Worm (Caenorhabditis elegans) whole organism, L4 larva: ENCODE data around the gene srh-159.

Source experiments
- F26F4.8 ChIP-seq: fragments of 200-800 bp; sonication (Bioruptor generic); conservative IDR thresholded peaks from 2 replicates; pipeline ENCODE4 v1.3.6; 2022; ENCODE audit warnings: missing genetic modification characterization, missing compliant biosample characterization
- ces-1 ChIP-seq: fragments of 150-350 bp; sonication (generic microtip); optimal IDR thresholded peaks from 4 replicates; lab custom pipeline; 2014; ENCODE audit warnings: missing biosample characterization, missing genetic modification reagents, missing genetic modification characterization
- jun-1 ChIP-seq: fragments of 150-350 bp; optimal IDR thresholded peaks from 2 replicates; lab custom pipeline; 2014; ENCODE audit warnings: missing biosample characterization, missing genetic modification reagents, missing genetic modification characterization
- lin-39 ChIP-seq: fragments of 150-350 bp; optimal IDR thresholded peaks from 2 replicates; lab custom pipeline; 2014; ENCODE audit warnings: missing biosample characterization, missing genetic modification reagents, missing genetic modification characterization
- lir-3 ChIP-seq: sonication (generic microtip); optimal IDR thresholded peaks from 2 replicates; lab custom pipeline; 2016; ENCODE audit warnings: mild to moderate bottlenecking, missing genetic modification characterization, missing compliant biosample characterization
- nhr-76 ChIP-seq: fragments of 150-350 bp; optimal IDR thresholded peaks from 2 replicates; lab custom pipeline; 2014; ENCODE audit warnings: missing biosample characterization, missing genetic modification characterization
- pha-4 ChIP-seq, 2 experiments: fragments of 150-350 bp in 1 of 2; fragments of 200-800 bp in 1 of 2; sonication (Bioruptor generic) in 1 of 2; IDR thresholded peaks in 1 of 2; optimal IDR thresholded peaks in 1 of 2; 2 replicates each; pipeline versions ENCODE4 v1.3.6 to Lab custom; 2014 to 2022; ENCODE audit warnings: missing genetic modification characterization in 2 of 2, missing genetic modification reagents in 2 of 2, missing biosample characterization in 1 of 2, missing compliant biosample characterization in 1 of 2
- zfp-2 ChIP-seq: sonication (generic microtip); optimal IDR thresholded peaks from 2 replicates; lab custom pipeline; 2016; ENCODE audit warnings: mild to moderate bottlenecking, missing genetic modification characterization, missing compliant biosample characterization

- TF ChIP-seq zfp-2 (tag; lab: Kevin White, UChicago) (no peak), jun-1 (tag; lab: Kevin White, UChicago) (no peak), lin-39 (tag; lab: Kevin White, UChicago) (no peak), F26F4.8 (no peak), nhr-76 (tag; lab: Kevin White, UChicago) (no peak), pha-4 (GFP tag; IDR thresholded peaks at IDR 0.05; lab: Robert Waterston, UW) (no peak), pha-4 (tag; optimal IDR thresholded peaks at IDR 0.05; lab: Kevin White, UChicago) (no peak), lir-3 (tag; lab: Kevin White, UChicago) (no peak), ces-1 (no peak)
Observed at ce11 chrV:17223305-17223704, 41.2 kb downstream of the srh-159 start, which contains the start of gene srh-252.
